Worm (Caenorhabditis elegans) whole organism, midembryonic: ENCODE data around the gene C54D1.7.

Source experiments
- T22C8.4 ChIP-seq: fragments of 200-800 bp; sonication (Bioruptor generic); IDR thresholded peaks from 2 replicates; pipeline ENCODE4 v1.3.6; 2022; ENCODE audit warnings: missing genetic modification characterization, missing compliant biosample characterization
- cog-1 ChIP-seq: sonication (generic microtip); optimal IDR thresholded peaks from 2 replicates; lab custom pipeline; 2016; ENCODE audit warnings: missing genetic modification characterization, missing compliant biosample characterization
- flt-1 ChIP-seq: fragments of 200-800 bp; sonication (Bioruptor generic); IDR thresholded peaks from 2 replicates; pipeline ENCODE4 v1.3.6; 2022; ENCODE audit warnings: missing genetic modification characterization, missing compliant biosample characterization
- klf-2 ChIP-seq: fragments of 200-800 bp; sonication (Bioruptor generic); conservative IDR thresholded peaks from 2 replicates; pipeline ENCODE4 v1.3.6; 2022; ENCODE audit warnings: missing genetic modification reagents, missing genetic modification characterization, missing compliant biosample characterization
- med-1 ChIP-seq: sonication (generic microtip); optimal IDR thresholded peaks from 2 replicates; lab custom pipeline; 2017; ENCODE audit warnings: missing genetic modification characterization, mild to moderate bottlenecking, missing compliant biosample characterization, antibody characterized with exemption, missing genetic modification reagents; ENCODE audit not compliant: insufficient read depth
- ref-1 ChIP-seq: fragments of 200-800 bp; sonication (Bioruptor generic); conservative IDR thresholded peaks from 2 replicates; pipeline ENCODE4 v1.3.6; 2022; ENCODE audit warnings: missing genetic modification reagents, missing genetic modification characterization, missing compliant biosample characterization
- tab-1 ChIP-seq: fragments of 200-800 bp; sonication (Bioruptor generic); IDR thresholded peaks from 2 replicates; pipeline ENCODE4 v1.3.6; 2022; ENCODE audit warnings: missing genetic modification characterization, missing compliant biosample characterization
- ztf-23 ChIP-seq: fragments of 200-800 bp; sonication (Bioruptor generic); IDR thresholded peaks from 2 replicates; pipeline ENCODE4 v1.3.6; 2022; ENCODE audit warnings: missing genetic modification reagents, missing genetic modification characterization, missing compliant biosample characterization
- ztf-29 ChIP-seq: fragments of 200-800 bp; sonication (Bioruptor generic); IDR thresholded peaks from 2 replicates; pipeline ENCODE4 v1.3.6; 2022; ENCODE audit warnings: missing genetic modification reagents, missing genetic modification characterization, missing compliant biosample characterization

The C54D1.7 gene

DNA sequence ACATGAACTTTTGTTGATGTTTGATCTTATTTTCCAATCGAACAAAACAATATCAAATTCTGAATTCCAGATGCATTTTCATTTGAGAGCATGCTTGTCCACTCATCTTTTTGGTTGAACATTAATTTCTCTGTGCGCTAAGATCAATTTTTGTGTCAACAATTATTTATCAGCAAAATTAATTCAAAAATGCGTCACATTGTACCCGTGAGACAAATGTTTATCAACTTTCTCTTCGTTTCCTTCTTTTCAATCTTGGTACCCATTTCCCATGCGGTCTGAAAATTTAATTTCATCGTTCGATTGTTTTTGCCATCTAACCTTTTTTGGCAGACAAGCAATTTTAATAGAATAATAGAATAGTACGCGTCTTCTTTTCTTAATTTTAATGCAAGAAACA is 31.8 kb downstream of the C54D1.7 start:
- TF ChIP-seq klf-2 (no peak), cog-1 (tag; lab: Kevin White, UChicago) (no peak), flt-1 (no peak)

ce11 chrX:7122655-7123054 is 33.2 kb downstream of the C54D1.7 start:
- TF ChIP-seq flt-1 (no peak), ztf-23 (no peak), ref-1 (GFP tag; lab: Robert Waterston, UW) (no peak), tab-1 (GFP tag; lab: Robert Waterston, UW) (no peak), med-1 (GFP tag; lab: Kevin White, UChicago) (no peak), klf-2 (no peak), cog-1 (tag; lab: Kevin White, UChicago) (no peak), T22C8.4 (GFP tag; lab: Robert Waterston, UW) (no peak), ztf-29 (no peak)

ce11 chrX:7116896-7117295 is 38.9 kb downstream of the C54D1.7 start, which contains the start of gene hen-1:
hen-1 (minus strand) TSS chrX:7116996.
- TF ChIP-seq tab-1 (GFP tag; lab: Robert Waterston, UW) = no peak
- no peak for TF ChIP-seq ztf-29
- no peak for TF ChIP-seq ref-1 (GFP tag; lab: Robert Waterston, UW)
- no peak for TF ChIP-seq med-1 (GFP tag; lab: Kevin White, UChicago)
- TF ChIP-seq ztf-23 = no peak
- no peak for TF ChIP-seq flt-1
- TF ChIP-seq klf-2 = no peak
- TF ChIP-seq cog-1 (tag; lab: Kevin White, UChicago) = no peak
- no peak for TF ChIP-seq T22C8.4 (GFP tag; lab: Robert Waterston, UW)

- TF ChIP-seq ztf-23 (no peak), med-1 (GFP tag; lab: Kevin White, UChicago) (no peak), flt-1 (no peak), ztf-29 (no peak), cog-1 (tag; lab: Kevin White, UChicago) (no peak), ref-1 (GFP tag; lab: Robert Waterston, UW) (no peak), tab-1 (GFP tag; lab: Robert Waterston, UW) (no peak), T22C8.4 (GFP tag; lab: Robert Waterston, UW) (no peak), klf-2 (no peak)
These were observed 43.2 kb downstream of the C54D1.7 start, which contains the start of gene C36B7.1 for ce11 chrX:7112589-7112988. C36B7.1 (plus strand) TSS chrX:7112889.

DNA sequence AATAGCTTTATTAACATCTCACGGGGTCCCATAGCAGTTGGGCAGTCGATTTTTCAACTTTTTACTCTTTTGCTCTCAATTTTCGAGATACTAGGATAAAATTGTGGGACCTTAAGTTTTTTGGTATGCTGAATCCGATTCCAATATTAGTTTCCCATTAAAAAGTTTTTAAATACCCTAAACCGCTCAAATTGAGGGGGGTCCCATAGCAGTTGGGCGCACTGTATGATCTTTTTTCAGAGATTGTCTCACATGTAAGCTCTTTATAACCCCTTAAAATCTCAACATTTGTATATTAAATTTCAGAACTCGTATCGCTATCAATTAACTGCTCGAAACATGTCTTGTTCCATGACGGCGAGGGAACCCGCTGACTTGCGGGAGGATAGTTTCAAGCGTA is 49.7 kb downstream of the C54D1.7 start, which contains the start of gene C36B7.2:
C36B7.2 (plus strand) TSS at position 301 of the 400 bp plus-strand sequence.
- TF ChIP-seq T22C8.4 (GFP tag; lab: Robert Waterston, UW) (no peak), med-1 (GFP tag; lab: Kevin White, UChicago) (no peak), ref-1 (GFP tag; lab: Robert Waterston, UW) (no peak), ztf-29 (no peak), tab-1 (GFP tag; lab: Robert Waterston, UW) (no peak), cog-1 (tag; lab: Kevin White, UChicago) (no peak), klf-2 (no peak), flt-1 (no peak), ztf-23 (no peak)
